Worm (Caenorhabditis elegans) whole organism, L2 larva: ENCODE data around the gene fbxa-75.

Source experiments
- C34F6.9 ChIP-seq: fragments of 150-350 bp; optimal IDR thresholded peaks from 2 replicates; lab custom pipeline; 2014; ENCODE audit warnings: missing biosample characterization, missing genetic modification characterization
- F13H6.1 ChIP-seq: sonication (generic microtip); optimal IDR thresholded peaks from 2 replicates; lab custom pipeline; 2016; ENCODE audit warnings: missing genetic modification characterization, missing compliant biosample characterization
- ZK546.5 ChIP-seq: sonication (generic microtip); optimal IDR thresholded peaks from 2 replicates; lab custom pipeline; 2017; ENCODE audit warnings: missing biosample characterization, missing genetic modification characterization
- alr-1 ChIP-seq: fragments of 150-350 bp; optimal IDR thresholded peaks from 2 replicates; lab custom pipeline; 2014; ENCODE audit warnings: missing biosample characterization, missing genetic modification characterization
- ama-1 ChIP-seq: fragments of 150-350 bp; optimal IDR thresholded peaks from 2 replicates; lab custom pipeline; 2018; ENCODE audit warnings: inconsistent platforms
- ceh-16 ChIP-seq: fragments of 150-350 bp; optimal IDR thresholded peaks from 2 replicates; lab custom pipeline; 2014; ENCODE audit warnings: missing biosample characterization, missing genetic modification characterization
- ceh-82 ChIP-seq: fragments of 150-350 bp; optimal IDR thresholded peaks from 2 replicates; lab custom pipeline; 2014; ENCODE audit warnings: missing biosample characterization, missing genetic modification characterization
- crh-2 ChIP-seq: sonication (generic microtip); optimal IDR thresholded peaks from 2 replicates; lab custom pipeline; 2017; ENCODE audit warnings: missing biosample characterization, missing genetic modification characterization
- dmd-4 ChIP-seq: sonication (generic microtip); optimal IDR thresholded peaks from 2 replicates; lab custom pipeline; 2017; ENCODE audit warnings: missing biosample characterization, missing genetic modification characterization
- egl-27 ChIP-seq: sonication (generic microtip); optimal IDR thresholded peaks from 3 replicates; lab custom pipeline; 2017; ENCODE audit warnings: missing biosample characterization, missing genetic modification reagents, missing genetic modification characterization
- elt-1 ChIP-seq: fragments of 150-350 bp; optimal IDR thresholded peaks from 2 replicates; lab custom pipeline; 2014; ENCODE audit warnings: missing biosample characterization, missing genetic modification characterization
- elt-3 ChIP-seq: sonication (generic microtip); optimal IDR thresholded peaks from 2 replicates; lab custom pipeline; 2017; ENCODE audit warnings: missing biosample characterization, missing genetic modification characterization
- fos-1 ChIP-seq: fragments of 150-350 bp; optimal IDR thresholded peaks from 2 replicates; lab custom pipeline; 2014; ENCODE audit warnings: missing biosample characterization, missing genetic modification characterization
- gmeb-1 ChIP-seq: fragments of 150-350 bp; optimal IDR thresholded peaks from 2 replicates; lab custom pipeline; 2014; ENCODE audit warnings: missing biosample characterization, missing genetic modification characterization
- lin-11 ChIP-seq: fragments of 150-350 bp; sonication (generic microtip); optimal IDR thresholded peaks from 2 replicates; lab custom pipeline; 2014; ENCODE audit warnings: missing biosample characterization, missing genetic modification characterization, inconsistent platforms, mixed read lengths
- lin-13 ChIP-seq: fragments of 150-350 bp; optimal IDR thresholded peaks from 2 replicates; lab custom pipeline; 2014; ENCODE audit warnings: missing biosample characterization, missing genetic modification reagents, missing genetic modification characterization
- lin-39 ChIP-seq: fragments of 150-350 bp; optimal IDR thresholded peaks from 2 replicates; lab custom pipeline; 2014; ENCODE audit warnings: missing biosample characterization, missing genetic modification reagents, missing genetic modification characterization
- lsy-2 ChIP-seq, 2 experiments: fragments of 150-350 bp in 1 of 2; sonication (generic microtip) in 1 of 2; optimal IDR thresholded peaks; 2 replicates each; lab custom pipeline; 2014 to 2017; ENCODE audit warnings: missing biosample characterization in 2 of 2, missing genetic modification characterization in 2 of 2
- mab-5 ChIP-seq: fragments of 150-350 bp; optimal IDR thresholded peaks from 2 replicates; lab custom pipeline; 2014; ENCODE audit warnings: missing biosample characterization, missing genetic modification characterization
- nhr-11 ChIP-seq: fragments of 150-350 bp; optimal IDR thresholded peaks from 2 replicates; lab custom pipeline; 2014; ENCODE audit warnings: missing biosample characterization, missing genetic modification characterization
- nhr-12 ChIP-seq: fragments of 150-350 bp; optimal IDR thresholded peaks from 2 replicates; lab custom pipeline; 2014; ENCODE audit warnings: missing biosample characterization, missing genetic modification characterization
- nhr-129 ChIP-seq: fragments of 150-350 bp; optimal IDR thresholded peaks from 2 replicates; lab custom pipeline; 2014; ENCODE audit warnings: missing biosample characterization, missing genetic modification characterization
- nhr-21 ChIP-seq: fragments of 150-350 bp; optimal IDR thresholded peaks from 2 replicates; lab custom pipeline; 2014; ENCODE audit warnings: missing biosample characterization, missing genetic modification characterization
- nhr-23 ChIP-seq: fragments of 150-350 bp; optimal IDR thresholded peaks from 2 replicates; lab custom pipeline; 2014; ENCODE audit warnings: missing biosample characterization, missing genetic modification reagents, missing genetic modification characterization
- nhr-237 ChIP-seq: fragments of 150-350 bp; optimal IDR thresholded peaks from 2 replicates; lab custom pipeline; 2014; ENCODE audit warnings: missing biosample characterization, missing genetic modification characterization
- nhr-25 ChIP-seq: fragments of 150-350 bp; sonication (generic microtip); optimal IDR thresholded peaks from 3 replicates; lab custom pipeline; 2014; ENCODE audit warnings: missing biosample characterization, missing genetic modification characterization
- nhr-6 ChIP-seq: fragments of 150-350 bp; optimal IDR thresholded peaks from 2 replicates; lab custom pipeline; 2014; ENCODE audit warnings: missing biosample characterization, missing genetic modification characterization
- peb-1 ChIP-seq: fragments of 150-350 bp; optimal IDR thresholded peaks from 2 replicates; lab custom pipeline; 2014; ENCODE audit warnings: missing biosample characterization, missing genetic modification characterization
- sem-4 ChIP-seq: fragments of 150-350 bp; optimal IDR thresholded peaks from 2 replicates; lab custom pipeline; 2014; ENCODE audit warnings: missing biosample characterization, missing genetic modification reagents, missing genetic modification characterization
- skn-1 ChIP-seq: sonication (generic microtip); optimal IDR thresholded peaks from 2 replicates; lab custom pipeline; 2017; ENCODE audit warnings: missing biosample characterization, missing genetic modification characterization
- sma-3 ChIP-seq: sonication (generic microtip); optimal IDR thresholded peaks from 2 replicates; lab custom pipeline; 2016; ENCODE audit warnings: missing genetic modification reagents, missing genetic modification characterization, missing compliant biosample characterization
- sma-9 ChIP-seq, 2 experiments: fragments of 150-350 bp in 1 of 2; sonication (generic microtip) in 1 of 2; optimal IDR thresholded peaks; 2 replicates each; lab custom pipeline; 2014 to 2016; ENCODE audit warnings: missing genetic modification characterization in 2 of 2, mild to moderate bottlenecking in 1 of 2, missing biosample characterization in 1 of 2, missing compliant biosample characterization in 1 of 2, missing genetic modification reagents in 1 of 2, moderate library complexity in 1 of 2
- unc-39 ChIP-seq: fragments of 150-350 bp; optimal IDR thresholded peaks from 2 replicates; lab custom pipeline; 2014; ENCODE audit warnings: missing biosample characterization, missing genetic modification characterization
- unc-55 ChIP-seq: fragments of 150-350 bp; sonication (generic microtip); optimal IDR thresholded peaks from 3 replicates; lab custom pipeline; 2014; ENCODE audit warnings: missing biosample characterization, missing genetic modification reagents, missing genetic modification characterization
- zag-1 ChIP-seq: fragments of 150-350 bp; optimal IDR thresholded peaks from 2 replicates; lab custom pipeline; 2014; ENCODE audit warnings: missing biosample characterization, missing genetic modification characterization
- ztf-1 ChIP-seq: fragments of 200-800 bp; sonication (Bioruptor generic); conservative IDR thresholded peaks from 2 replicates; pipeline ENCODE4 v1.3.6; 2022; ENCODE audit warnings: missing genetic modification characterization, missing compliant biosample characterization
- ztf-11 ChIP-seq: sonication (generic microtip); optimal IDR thresholded peaks from 2 replicates; lab custom pipeline; 2017; ENCODE audit warnings: missing biosample characterization, missing genetic modification characterization
- ztf-4 ChIP-seq: fragments of 150-350 bp; optimal IDR thresholded peaks from 2 replicates; lab custom pipeline; 2014; ENCODE audit warnings: missing biosample characterization, missing genetic modification characterization

Gene fbxa-75

ce11 chrIII:1284584-1285046 lies 18.9 kb upstream of the fbxa-75 start, which contains the start of gene fbxa-37:
Gene fbxa-37, plus strand, starts transcription at chrIII:1284996.
- TF ChIP-seq C34F6.9 (tag; lab: Kevin White, UChicago) (peak; percentile 67), nhr-129 (tag; lab: Kevin White, UChicago) (peak; percentile 98), fos-1 (tag; lab: Kevin White, UChicago) (peak; percentile 20), ztf-1 (GFP tag; lab: Robert Waterston, UW) (no peak), unc-55 (GFP tag; lab: Kevin White, UChicago) (peak; percentile 82), crh-2 (tag; lab: Kevin White, UChicago) (peak; percentile 26)
- TF ChIP-seq, all 48 proteins: peak for 5

ce11 chrIII:1288473-1289056 lies 14.9 kb upstream of the fbxa-75 start, which contains the start of gene fbxa-50:
Gene fbxa-50, minus strand, starts transcription at chrIII:1288523.
- TF ChIP-seq nhr-129 (tag; lab: Kevin White, UChicago) (peak; percentile 64), unc-39 (tag; lab: Kevin White, UChicago) (no peak), peb-1 (tag; lab: Kevin White, UChicago) (no peak), unc-55 (GFP tag; lab: Kevin White, UChicago) (no peak), ceh-16 (tag; lab: Kevin White, UChicago) (no peak), alr-1 (no peak)

- TF ChIP-seq egl-27 (tag; lab: Kevin White, UChicago) (no peak), fos-1 (tag; lab: Kevin White, UChicago) (peak; percentile 70)
These were observed 14.4 kb upstream of the fbxa-75 start for ce11 chrIII:1289139-1289538.

DNA sequence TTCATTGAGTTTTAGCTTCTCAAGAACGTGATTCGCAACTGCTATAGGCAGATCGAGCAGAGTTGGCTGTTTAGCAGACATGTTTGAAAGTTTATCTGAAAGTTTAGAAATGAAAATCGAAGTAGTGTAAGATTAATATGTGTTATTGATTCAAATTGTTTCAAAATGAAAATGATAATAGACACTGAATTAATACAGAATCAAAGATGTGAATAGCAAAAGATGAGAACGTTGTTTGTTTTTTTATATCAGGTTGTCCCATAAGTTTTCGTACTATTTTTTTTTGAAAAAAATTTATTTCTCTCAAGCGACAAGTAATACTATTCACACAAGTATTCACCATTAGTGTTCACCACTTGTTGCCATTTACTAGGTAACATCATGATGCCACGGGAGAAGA lies 10.4 kb upstream of the fbxa-75 start, which contains the start of gene fbxa-36:
TSS of gene fbxa-36 (minus strand) at position 101 of the 400 bp plus-strand sequence.
- TF ChIP-seq sma-3 (no peak), ztf-4 (tag; lab: Kevin White, UChicago) (no peak), nhr-23 (tag; lab: Kevin White, UChicago) (no peak), nhr-237 (tag; lab: Kevin White, UChicago) (no peak), ceh-82 (no peak), nhr-21 (tag; lab: Kevin White, UChicago) (no peak), ZK546.5 (tag; lab: Kevin White, UChicago) (no peak)

ce11 chrIII:1295149-1295716 lies 8.3 kb upstream of the fbxa-75 start, which contains the start of gene fbxa-35:
Gene fbxa-35, plus strand, starts transcription at chrIII:1295666.
- TF ChIP-seq sma-3 (no peak), fos-1 (tag; lab: Kevin White, UChicago) (peak; percentile 87)

- TF ChIP-seq ztf-4 (tag; lab: Kevin White, UChicago) (no peak), nhr-237 (tag; lab: Kevin White, UChicago) (no peak), skn-1 (tag; lab: Kevin White, UChicago) (no peak), elt-1 (tag; lab: Kevin White, UChicago) (no peak), lsy-2 (tag; optimal IDR thresholded peaks at IDR 0.05; lab: Kevin White, UChicago) (no peak), nhr-25 (tag; lab: Kevin White, UChicago) (no peak), nhr-23 (tag; lab: Kevin White, UChicago) (no peak), alr-1 (no peak), lin-11 (no peak), zag-1 (tag; lab: Kevin White, UChicago) (no peak), ama-1 (lab: Kevin White, UChicago) (no peak), dmd-4 (tag; lab: Kevin White, UChicago) (no peak), sem-4 (tag; lab: Kevin White, UChicago) (no peak), F13H6.1 (tag; lab: Kevin White, UChicago) (no peak)
These were observed 5.9 kb upstream of the fbxa-75 start, which contains the start of gene fbxa-28 for ce11 chrIII:1297604-1298003. Gene fbxa-28, plus strand, starts transcription at chrIII:1297904.

DNA sequence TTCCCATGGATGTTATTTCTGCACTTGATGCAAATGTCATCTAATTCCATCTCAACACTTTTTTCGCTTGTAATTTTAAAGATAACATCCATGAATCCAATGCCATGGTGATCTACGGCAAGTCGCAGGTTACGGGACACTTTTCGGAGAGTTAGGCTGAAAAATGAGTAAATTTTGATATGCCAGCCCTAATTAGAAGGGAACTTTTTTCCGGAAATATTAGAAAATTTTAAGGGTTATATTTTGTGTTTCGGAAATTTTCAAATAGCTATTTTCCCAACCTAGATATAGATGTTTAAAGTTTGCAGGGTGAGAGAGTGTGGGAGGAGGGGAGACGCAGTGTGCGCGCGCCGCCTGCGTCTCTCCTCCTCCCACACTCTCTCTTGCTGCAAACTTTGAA lies 3.8 kb downstream of the fbxa-75 start:
- TF ChIP-seq skn-1 (tag; lab: Kevin White, UChicago) (no peak), ztf-4 (tag; lab: Kevin White, UChicago) (no peak), nhr-129 (tag; lab: Kevin White, UChicago) (no peak), elt-3 (no peak), sma-9 (GFP tag; optimal IDR thresholded peaks at IDR 0.05; lab: Kevin White, UChicago) (no peak), sma-9 (tag; optimal IDR thresholded peaks at IDR 0.05; lab: Kevin White, UChicago) (no peak), dmd-4 (tag; lab: Kevin White, UChicago) (no peak), mab-5 (tag; lab: Kevin White, UChicago) (no peak), gmeb-1 (tag; lab: Kevin White, UChicago) (no peak), nhr-12 (tag; lab: Kevin White, UChicago) (no peak), lin-13 (GFP tag; lab: Kevin White, UChicago) (no peak), nhr-6 (tag; lab: Kevin White, UChicago) (no peak), ceh-82 (no peak), nhr-237 (tag; lab: Kevin White, UChicago) (no peak), ceh-16 (tag; lab: Kevin White, UChicago) (no peak), ztf-11 (no peak), nhr-23 (tag; lab: Kevin White, UChicago) (no peak), egl-27 (tag; lab: Kevin White, UChicago) (no peak), F13H6.1 (tag; lab: Kevin White, UChicago) (no peak), lin-39 (tag; lab: Kevin White, UChicago) (no peak), nhr-11 (no peak)
